Worm (Caenorhabditis elegans): ENCODE data around the gene ZK809.9.

ce11 chrIV:11659794-11660312, 5.3 kb upstream of the ZK809.9 start, which contains the start of gene ZK792.1:
- TF ChIP-seq F13H6.1 (tag; optimal IDR thresholded peaks at IDR 0.05) (no peak), hlh-30 (tag; optimal IDR thresholded peaks at IDR 0.05; ENCODE audit: insufficient read depth) (no peak), fkh-10 (GFP tag; optimal IDR thresholded peaks at IDR 0.05) (no peak), odd-2 (tag; optimal IDR thresholded peaks at IDR 0.05) (no peak)

Measured in whole organism, late embryonic.